Worm (Caenorhabditis elegans): ENCODE results near the gene erd-2.2.

erd-2.2 gene

ce11 chrIII:5874263-5874662 lies 32.6 kb upstream of the erd-2.2 start (continued):
- TF ChIP-seq nhr-6 (tag; optimal IDR thresholded peaks at IDR 0.05) (no peak), duxl-1 (tag; optimal IDR thresholded peaks at IDR 0.05; ENCODE audit: poor library complexity) (no peak), tag-97 (GFP tag; IDR thresholded peaks at IDR 0.05) (no peak), nhr-111 (GFP tag; optimal IDR thresholded peaks at IDR 0.05) (no peak), mdt-29 (GFP tag; IDR thresholded peaks at IDR 0.05) (peak; percentile 51; the same call in 1 of the 2 replicates), ama-1 (optimal IDR thresholded peaks at IDR 0.05) (peak; percentile 66), nhr-237 (tag; optimal IDR thresholded peaks at IDR 0.05) (no peak), egl-43 (GFP tag; IDR thresholded peaks at IDR 0.05) (no peak), php-3 (GFP tag; IDR thresholded peaks at IDR 0.05) (no peak), Y48G9A.11 (GFP tag; IDR thresholded peaks at IDR 0.05) (no peak), sdz-12 (GFP tag; optimal IDR thresholded peaks at IDR 0.05) (no peak), T20F7.1 (GFP tag; optimal IDR thresholded peaks at IDR 0.05) (peak; percentile 74), skn-1 (tag; optimal IDR thresholded peaks at IDR 0.05) (no peak), hlh-11 (tag; optimal IDR thresholded peaks at IDR 0.05) (peak; percentile 64), daf-12 (tag; optimal IDR thresholded peaks at IDR 0.05) (no peak), attf-4 (tag; optimal IDR thresholded peaks at IDR 0.05) (no peak), daf-8 (GFP tag; IDR thresholded peaks at IDR 0.05) (no peak), dmd-6 (GFP tag; IDR thresholded peaks at IDR 0.05) (peak; percentile 58), zfp-3 (GFP tag; conservative IDR thresholded peaks at IDR 0.05) (no peak; the same call in 1 of the 2 replicates), lin-39 (tag; optimal IDR thresholded peaks at IDR 0.05) (no peak), mep-1 (tag; optimal IDR thresholded peaks at IDR 0.05) (peak; percentile 80), rbr-2 (tag; optimal IDR thresholded peaks at IDR 0.05) (no peak), daf-19 (GFP tag; conservative IDR thresholded peaks at IDR 0.05) (no peak), pqm-1 (tag; optimal IDR thresholded peaks at IDR 0.05) (no peak), hif-1 (tag; optimal IDR thresholded peaks at IDR 0.05) (no peak), lin-38 (GFP tag; IDR thresholded peaks at IDR 0.05) (peak; percentile 40; the same call in 1 of the 2 replicates), nhr-77 (tag; optimal IDR thresholded peaks at IDR 0.05) (peak; percentile 61), aly-2 (tag; optimal IDR thresholded peaks at IDR 0.05) (no peak), nhr-42 (GFP tag; IDR thresholded peaks at IDR 0.05) (no peak), ctbp-1 (GFP tag; IDR thresholded peaks at IDR 0.05) (no peak), madf-5 (GFP tag; IDR thresholded peaks at IDR 0.05) (no peak), nhr-28 (tag; optimal IDR thresholded peaks at IDR 0.05) (no peak), ceh-82 (tag; optimal IDR thresholded peaks at IDR 0.05) (no peak), nhr-41 (GFP tag; IDR thresholded peaks at IDR 0.05) (no peak), pha-4 (GFP tag; IDR thresholded peaks at IDR 0.05) (no peak), pha-4 (tag; optimal IDR thresholded peaks at IDR 0.05) (no peak), lin-13 (GFP tag; optimal IDR thresholded peaks at IDR 0.05) (peak; percentile 40), nhr-10 (tag; optimal IDR thresholded peaks at IDR 0.05) (peak; percentile 64), tra-1 (GFP tag; IDR thresholded peaks at IDR 0.05) (no peak), Y5F2A.4 (GFP tag; optimal IDR thresholded peaks at IDR 0.05) (peak; percentile 37), zip-11 (GFP tag; IDR thresholded peaks at IDR 0.05) (no peak), mdl-1 (tag; optimal IDR thresholded peaks at IDR 0.05) (peak in 1 of 2 experiments; percentile 31), unc-39 (tag; optimal IDR thresholded peaks at IDR 0.05) (no peak), nhr-11 (tag; optimal IDR thresholded peaks at IDR 0.05) (no peak), fkh-10 (GFP tag; optimal IDR thresholded peaks at IDR 0.05) (no peak), R02D3.7 (tag; optimal IDR thresholded peaks at IDR 0.05) (no peak), snpc-4 (tag; optimal IDR thresholded peaks at IDR 0.05) (no peak), lir-3 (tag; optimal IDR thresholded peaks at IDR 0.05) (no peak), spr-3 (GFP tag; optimal IDR thresholded peaks at IDR 0.05) (no peak), daf-16 (GFP tag; optimal IDR thresholded peaks at IDR 0.05) (no peak), daf-16 (tag; optimal IDR thresholded peaks at IDR 0.05) (peak; percentile 58), ceh-20 (GFP tag; IDR thresholded peaks at IDR 0.05) (no peak), nhr-102 (tag; optimal IDR thresholded peaks at IDR 0.05) (peak; percentile 51), nhr-76 (tag; optimal IDR thresholded peaks at IDR 0.05) (no peak)

Data from whole organism, L4 larva.